Worm (Caenorhabditis elegans) whole organism, mixed stage, embryonic: Measurements from ENCODE around the gene R07E4.3.

Source experiments
- M03D4.4 ChIP-seq: sonication (generic microtip); optimal IDR thresholded peaks from 2 replicates; lab custom pipeline; 2017; ENCODE audit warnings: mild to moderate bottlenecking, missing genetic modification characterization, missing compliant biosample characterization
- blmp-1 ChIP-seq: fragments of 150-350 bp; optimal IDR thresholded peaks from 2 replicates; lab custom pipeline; 2014; ENCODE audit warnings: missing biosample characterization, missing genetic modification characterization
- ceh-39 ChIP-seq: fragments of 150-350 bp; optimal IDR thresholded peaks from 2 replicates; lab custom pipeline; 2014; ENCODE audit warnings: missing biosample characterization, missing genetic modification characterization
- ceh-43 ChIP-seq: fragments of 200-800 bp; sonication (Bioruptor generic); optimal IDR thresholded peaks from 2 replicates; lab custom pipeline; 2018; ENCODE audit warnings: mild to moderate bottlenecking, missing genetic modification characterization, moderate library complexity, missing compliant biosample characterization
- ceh-83 ChIP-seq: fragments of 200-800 bp; sonication (Bioruptor generic); optimal IDR thresholded peaks from 2 replicates; lab custom pipeline; 2018; ENCODE audit warnings: mild to moderate bottlenecking, missing genetic modification characterization, missing compliant biosample characterization
- ces-1 ChIP-seq: fragments of 150-350 bp; optimal IDR thresholded peaks from 2 replicates; lab custom pipeline; 2014; ENCODE audit warnings: missing biosample characterization, missing genetic modification reagents, missing genetic modification characterization
- drap-1 ChIP-seq: fragments of 200-800 bp; sonication (Bioruptor generic); optimal IDR thresholded peaks from 3 replicates; lab custom pipeline; 2018; ENCODE audit warnings: mild to moderate bottlenecking, missing genetic modification characterization, missing compliant biosample characterization
- elt-1 ChIP-seq: sonication (generic microtip); optimal IDR thresholded peaks from 2 replicates; lab custom pipeline; 2017; ENCODE audit warnings: missing genetic modification characterization, mild to moderate bottlenecking, missing compliant biosample characterization, antibody characterized with exemption, moderate library complexity, borderline replicate concordance; ENCODE audit not compliant: insufficient read depth
- elt-3 ChIP-seq: fragments of 150-350 bp; optimal IDR thresholded peaks from 2 replicates; lab custom pipeline; 2014; ENCODE audit warnings: missing biosample characterization, missing genetic modification characterization
- flh-1 ChIP-seq: fragments of 200-800 bp; sonication (Bioruptor generic); optimal IDR thresholded peaks from 2 replicates; lab custom pipeline; 2018; ENCODE audit warnings: mild to moderate bottlenecking, missing genetic modification characterization, moderate library complexity, missing compliant biosample characterization
- ham-2 ChIP-seq: fragments of 200-800 bp; sonication (Bioruptor generic); optimal IDR thresholded peaks from 2 replicates; lab custom pipeline; 2018; ENCODE audit warnings: mild to moderate bottlenecking, missing genetic modification characterization, missing compliant biosample characterization
- hlh-1 ChIP-seq: fragments of 150-350 bp; optimal IDR thresholded peaks from 2 replicates; lab custom pipeline; 2014; ENCODE audit warnings: missing biosample characterization, missing genetic modification reagents, missing genetic modification characterization
- lin-13 ChIP-seq: fragments of 150-350 bp; optimal IDR thresholded peaks from 2 replicates; lab custom pipeline; 2014; ENCODE audit warnings: missing biosample characterization, missing genetic modification characterization
- lin-32 ChIP-seq: fragments of 200-800 bp; sonication (Bioruptor generic); optimal IDR thresholded peaks from 2 replicates; lab custom pipeline; 2018; ENCODE audit warnings: mild to moderate bottlenecking, missing genetic modification characterization, missing compliant biosample characterization
- lsy-2 ChIP-seq: fragments of 150-350 bp; optimal IDR thresholded peaks from 2 replicates; lab custom pipeline; 2014; ENCODE audit warnings: missing biosample characterization, missing genetic modification characterization
- mab-5 ChIP-seq: fragments of 150-350 bp; optimal IDR thresholded peaks from 2 replicates; lab custom pipeline; 2014; ENCODE audit warnings: missing biosample characterization, missing genetic modification characterization
- mep-1 ChIP-seq: fragments of 150-350 bp; optimal IDR thresholded peaks from 2 replicates; lab custom pipeline; 2017; ENCODE audit warnings: missing biosample characterization, missing genetic modification reagents, missing genetic modification characterization, inconsistent platforms
- nhr-12 ChIP-seq: fragments of 150-350 bp; optimal IDR thresholded peaks from 2 replicates; lab custom pipeline; 2014; ENCODE audit warnings: missing biosample characterization, missing genetic modification characterization
- nhr-237 ChIP-seq: fragments of 150-350 bp; optimal IDR thresholded peaks from 2 replicates; lab custom pipeline; 2014; ENCODE audit warnings: missing biosample characterization, missing genetic modification characterization
- nhr-28 ChIP-seq: fragments of 150-350 bp; optimal IDR thresholded peaks from 2 replicates; lab custom pipeline; 2014; ENCODE audit warnings: missing biosample characterization, missing genetic modification characterization
- nhr-76 ChIP-seq: sonication (generic microtip); optimal IDR thresholded peaks from 2 replicates; lab custom pipeline; 2017; ENCODE audit warnings: missing biosample characterization, missing genetic modification characterization
- pha-4 ChIP-seq: fragments of 150-350 bp; optimal IDR thresholded peaks from 2 replicates; lab custom pipeline; 2018; ENCODE audit warnings: missing biosample characterization, missing genetic modification reagents, missing genetic modification characterization
- sem-2 ChIP-seq: fragments of 200-800 bp; sonication (Bioruptor generic); optimal IDR thresholded peaks from 2 replicates; lab custom pipeline; 2018; ENCODE audit warnings: mild to moderate bottlenecking, missing genetic modification characterization, missing compliant biosample characterization
- snpc-4 ChIP-seq: fragments of 150-350 bp; optimal IDR thresholded peaks from 2 replicates; lab custom pipeline; 2014; ENCODE audit warnings: missing biosample characterization, missing genetic modification characterization
- sptf-1 ChIP-seq: sonication (generic microtip); optimal IDR thresholded peaks from 2 replicates; lab custom pipeline; 2017; ENCODE audit warnings: mild to moderate bottlenecking, missing genetic modification characterization, moderate library complexity, missing compliant biosample characterization
- tbx-8 ChIP-seq: fragments of 200-800 bp; sonication (Bioruptor generic); optimal IDR thresholded peaks from 2 replicates; lab custom pipeline; 2018; ENCODE audit warnings: mild to moderate bottlenecking, missing genetic modification characterization, moderate library complexity, missing compliant biosample characterization
- unc-120 ChIP-seq: sonication (generic microtip); optimal IDR thresholded peaks from 2 replicates; lab custom pipeline; 2017; ENCODE audit warnings: missing genetic modification characterization, missing compliant biosample characterization; ENCODE audit not compliant: poor library complexity, severe bottlenecking
- unc-39 ChIP-seq: fragments of 150-350 bp; optimal IDR thresholded peaks from 2 replicates; lab custom pipeline; 2014; ENCODE audit warnings: missing biosample characterization, missing genetic modification characterization
- unc-62 ChIP-seq: fragments of 150-350 bp; optimal IDR thresholded peaks from 2 replicates; lab custom pipeline; 2014; ENCODE audit warnings: missing biosample characterization, missing genetic modification reagents, missing genetic modification characterization
- zip-8 ChIP-seq: fragments of 150-350 bp; optimal IDR thresholded peaks from 2 replicates; lab custom pipeline; 2014; ENCODE audit warnings: missing biosample characterization, missing genetic modification characterization

Gene R07E4.3

DNA sequence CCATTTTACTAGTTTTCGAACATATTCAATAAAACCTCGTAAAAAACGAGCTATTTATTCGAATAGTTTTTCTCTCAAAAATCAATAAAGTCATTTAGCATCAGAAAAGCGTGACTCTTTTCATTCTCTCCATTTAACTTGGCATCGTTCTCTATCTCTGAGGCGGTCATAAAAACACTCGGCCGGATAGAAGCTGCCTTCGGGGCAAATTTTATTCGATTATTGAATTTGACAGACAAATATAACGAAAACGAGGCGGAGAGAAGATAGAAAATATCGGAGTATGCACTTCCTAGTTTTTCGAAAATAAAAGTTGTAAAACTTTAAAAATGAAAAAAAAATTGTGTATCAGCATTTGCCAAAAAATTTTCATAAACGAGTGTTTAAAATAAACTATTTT is 22.0 kb downstream of the R07E4.3 start:
- TF ChIP-seq ces-1 (GFP tag; lab: Kevin White, UChicago), result peak; percentile 93
- TF ChIP-seq unc-120 (tag; lab: Kevin White, UChicago), result no peak

DNA sequence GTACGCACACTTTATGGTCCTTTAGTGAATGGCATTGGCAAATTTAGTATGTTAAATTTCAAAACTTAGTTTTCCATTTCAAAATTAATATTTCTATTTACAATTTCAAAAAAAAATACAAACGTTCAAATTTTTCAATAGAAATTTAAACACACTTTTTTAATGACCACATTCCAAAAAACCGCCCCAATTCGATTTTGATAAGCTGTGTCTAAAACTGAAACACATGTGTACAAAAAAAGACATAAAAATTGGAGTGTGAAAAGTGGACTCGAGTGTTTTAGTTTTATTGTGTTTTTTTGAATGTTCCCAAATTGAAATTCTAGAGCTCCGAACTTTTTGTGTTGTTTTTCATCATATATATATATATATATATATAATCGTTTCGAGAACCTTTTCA is 22.5 kb downstream of the R07E4.3 start:
- TF ChIP-seq M03D4.4 (no peak), zip-8 (no peak), ces-1 (GFP tag; lab: Kevin White, UChicago) (no peak), elt-3 (tag; lab: Kevin White, UChicago) (no peak), sptf-1 (tag; lab: Kevin White, UChicago) (no peak), flh-1 (no peak), unc-120 (tag; lab: Kevin White, UChicago) (no peak), lin-13 (tag; lab: Kevin White, UChicago) (no peak), ham-2 (no peak)

DNA sequence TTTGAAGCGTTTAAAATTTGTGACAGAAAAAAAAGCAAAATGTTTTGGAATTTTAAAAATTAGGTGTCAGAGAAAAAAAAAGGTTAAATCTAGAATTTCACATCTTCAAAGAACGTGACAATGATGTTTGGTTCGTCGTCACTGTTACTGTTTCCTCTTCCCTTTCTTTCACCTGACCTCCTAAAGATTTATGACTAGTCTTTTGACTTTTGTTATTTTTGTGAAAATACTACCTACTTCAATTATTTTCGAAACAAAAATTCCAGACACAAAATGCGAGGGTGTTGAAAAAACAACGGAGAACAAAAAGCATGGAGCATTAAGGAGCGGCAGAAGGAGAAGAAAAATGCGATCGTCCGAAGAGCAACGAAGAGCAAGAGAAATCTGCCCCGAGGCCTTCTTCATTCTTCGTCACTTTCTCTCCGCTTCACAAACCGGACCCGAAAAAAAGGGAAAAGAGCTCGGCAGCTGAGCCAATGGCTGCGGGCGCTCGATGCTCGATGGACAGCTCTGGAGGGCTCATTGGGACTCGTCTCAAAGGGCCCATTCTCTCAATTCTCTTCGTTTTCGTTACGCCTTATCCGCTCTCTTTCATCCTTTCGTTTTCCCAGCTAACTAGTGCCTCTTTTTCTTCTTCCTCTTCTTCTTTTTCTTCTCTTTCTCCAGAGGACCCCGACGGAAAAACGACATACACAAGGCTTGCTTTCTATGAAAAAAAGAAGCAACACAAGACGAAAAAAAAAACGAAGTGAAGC is 23.1 kb downstream of the R07E4.3 start:
- no peak for TF ChIP-seq flh-1
- TF ChIP-seq ces-1 (GFP tag; lab: Kevin White, UChicago), result peak; percentile 67
- TF ChIP-seq unc-120 (tag; lab: Kevin White, UChicago), result peak; percentile 83
- no peak for TF ChIP-seq nhr-76 (tag; lab: Kevin White, UChicago)
- peak; percentile 5 for TF ChIP-seq unc-62 (GFP tag; lab: Kevin White, UChicago)

DNA sequence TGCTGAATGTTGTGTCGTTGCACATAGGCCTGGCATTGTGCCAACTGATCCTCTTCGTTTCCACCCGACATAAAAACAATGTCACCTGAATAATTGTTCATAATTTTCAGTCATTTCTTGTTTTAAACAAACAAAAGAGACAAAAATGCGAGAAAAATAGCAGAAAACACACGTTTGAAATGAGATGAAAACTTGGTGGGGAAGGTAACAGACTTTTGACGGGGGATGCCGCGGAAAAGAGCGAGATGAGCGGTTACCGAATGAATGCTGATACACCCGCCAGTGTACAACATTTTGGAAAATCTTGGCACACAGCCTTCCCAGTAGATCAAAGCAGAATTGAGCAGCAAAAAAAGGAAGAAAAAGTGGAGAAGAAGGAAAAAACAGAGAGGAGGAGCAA is 24.5 kb downstream of the R07E4.3 start, which contains the start of gene kin-2:
TSS of gene kin-2 (minus strand) at position 101 of the 400 bp plus-strand sequence.
- no peak for TF ChIP-seq lin-32 (GFP tag; lab: Kevin White, UChicago)
- TF ChIP-seq nhr-237 (tag; lab: Kevin White, UChicago), result no peak
- no peak for TF ChIP-seq ceh-43 (GFP tag; lab: Kevin White, UChicago)

DNA sequence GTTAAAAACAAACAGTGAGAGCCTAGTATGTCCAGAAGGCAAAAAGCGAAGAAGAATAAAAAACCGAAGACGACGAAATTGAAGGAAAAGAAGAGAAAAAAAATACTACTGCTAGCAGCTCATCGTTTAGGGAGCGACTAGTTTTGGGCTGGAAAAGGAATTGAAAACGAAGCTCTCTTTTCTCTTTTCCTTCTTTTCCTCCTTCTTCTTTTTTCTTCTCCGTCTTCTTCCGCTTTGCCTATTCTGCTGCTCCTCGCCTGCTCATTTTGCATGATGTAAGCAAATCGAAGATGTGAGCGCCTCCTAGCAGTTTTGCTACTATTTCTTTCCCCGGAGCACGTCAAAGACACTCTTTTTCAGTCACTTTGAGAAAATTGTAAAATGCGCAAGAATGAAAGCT is 28.4 kb downstream of the R07E4.3 start:
- TF ChIP-seq nhr-237 (tag; lab: Kevin White, UChicago), result no peak
- TF ChIP-seq ces-1 (GFP tag; lab: Kevin White, UChicago), result peak; percentile 37
- TF ChIP-seq ceh-83, result no peak
- no peak for TF ChIP-seq nhr-76 (tag; lab: Kevin White, UChicago)
- no peak for TF ChIP-seq tbx-8 (GFP tag; lab: Kevin White, UChicago)
- peak; percentile 40 for TF ChIP-seq mep-1 (tag; lab: Kevin White, UChicago)

DNA sequence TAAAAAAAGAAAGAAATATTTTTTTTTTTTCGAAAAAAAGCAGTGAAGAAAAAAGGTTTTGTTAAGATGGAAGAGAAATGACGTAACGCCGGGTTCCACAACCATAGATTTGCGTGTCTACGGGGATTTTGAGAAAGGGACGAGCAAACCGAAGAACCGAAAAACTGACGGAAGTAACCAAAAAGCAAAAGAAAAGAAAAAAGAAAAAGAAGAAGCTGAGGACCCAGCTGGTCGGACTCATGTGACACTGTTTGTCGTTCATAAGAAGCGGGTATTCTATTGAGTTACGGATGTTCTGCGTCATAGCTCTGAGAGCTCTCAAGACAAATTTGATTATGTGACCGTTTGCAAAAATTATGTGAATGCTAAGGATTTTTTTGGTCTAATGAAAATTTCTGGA is 29.5 kb downstream of the R07E4.3 start:
- TF ChIP-seq sem-2, result no peak
- no peak for TF ChIP-seq ceh-43 (GFP tag; lab: Kevin White, UChicago)
- no peak for TF ChIP-seq elt-3 (tag; lab: Kevin White, UChicago)
- TF ChIP-seq unc-120 (tag; lab: Kevin White, UChicago), result no peak
- TF ChIP-seq sptf-1 (tag; lab: Kevin White, UChicago), result no peak
- TF ChIP-seq lsy-2, result no peak
- no peak for TF ChIP-seq nhr-12 (tag; lab: Kevin White, UChicago)
- no peak for TF ChIP-seq flh-1
- no peak for TF ChIP-seq zip-8
- no peak for TF ChIP-seq nhr-28 (tag; lab: Kevin White, UChicago)
- no peak for TF ChIP-seq unc-62 (GFP tag; lab: Kevin White, UChicago)
- TF ChIP-seq ces-1 (GFP tag; lab: Kevin White, UChicago), result no peak

DNA sequence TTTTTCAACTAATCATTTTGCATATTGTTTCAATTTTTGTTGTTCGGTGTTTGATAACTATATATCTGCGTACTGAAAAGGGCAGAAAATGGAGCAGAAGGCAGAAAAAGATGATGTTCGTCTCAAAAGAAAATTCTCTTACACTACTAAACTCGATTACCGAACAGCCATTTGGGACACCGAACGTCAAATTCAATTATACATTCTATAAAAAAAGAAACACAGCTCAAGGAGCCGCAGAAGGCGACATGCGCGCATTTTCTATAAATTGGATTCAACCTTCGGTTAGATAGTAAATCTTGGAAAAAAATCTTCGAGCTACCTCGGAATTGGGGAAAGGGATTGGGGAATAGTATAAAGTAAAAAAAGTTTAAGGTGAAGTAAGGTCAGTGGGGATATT is 30.0 kb downstream of the R07E4.3 start:
- TF ChIP-seq ces-1 (GFP tag; lab: Kevin White, UChicago) (peak; percentile 90), ceh-43 (GFP tag; lab: Kevin White, UChicago) (no peak), flh-1 (no peak), lsy-2 (no peak)
- TF ChIP-seq, all 35 proteins: peak for 1

DNA sequence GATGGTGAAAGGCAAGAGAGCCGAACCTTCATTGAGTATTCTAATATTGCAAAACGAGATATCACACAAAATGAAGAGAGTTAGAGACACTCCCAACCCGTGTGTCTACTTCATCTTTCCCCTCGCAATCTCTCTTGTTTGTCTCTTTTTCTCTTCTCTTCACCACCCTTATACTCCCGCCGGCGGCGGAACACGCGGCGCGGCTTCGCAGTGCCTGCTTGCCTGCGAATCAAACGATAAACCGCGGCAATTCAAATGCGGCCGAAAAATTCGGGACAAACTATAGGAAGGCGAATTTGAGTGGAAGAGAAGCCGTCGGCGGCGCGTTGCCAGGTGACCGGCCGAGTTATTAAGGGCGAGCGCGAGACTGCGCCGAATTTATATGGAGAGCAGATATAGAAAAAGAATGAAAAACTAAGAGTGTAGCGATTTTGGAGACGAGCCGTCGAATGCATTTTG is 31.4 kb downstream of the R07E4.3 start, which contains the start of gene klp-13:
TSS of gene klp-13 (plus strand) at position 409 of the 459 bp plus-strand sequence.
- TF ChIP-seq ceh-43 (GFP tag; lab: Kevin White, UChicago) (no peak), elt-3 (tag; lab: Kevin White, UChicago) (no peak), lin-32 (GFP tag; lab: Kevin White, UChicago) (no peak), M03D4.4 (no peak), ceh-39 (tag; lab: Kevin White, UChicago) (no peak), drap-1 (GFP tag; lab: Kevin White, UChicago) (peak; percentile 62), tbx-8 (GFP tag; lab: Kevin White, UChicago) (no peak), sem-2 (no peak), ham-2 (peak; percentile 95), nhr-76 (tag; lab: Kevin White, UChicago) (no peak), unc-62 (GFP tag; lab: Kevin White, UChicago) (peak; percentile 55), mab-5 (tag; lab: Kevin White, UChicago) (no peak), unc-39 (tag; lab: Kevin White, UChicago) (no peak), pha-4 (peak; percentile 33), ceh-83 (no peak), nhr-12 (tag; lab: Kevin White, UChicago) (peak; percentile 11), zip-8 (no peak), hlh-1 (tag; lab: Kevin White, UChicago) (peak; percentile 80), blmp-1 (tag; lab: Kevin White, UChicago) (no peak), nhr-237 (tag; lab: Kevin White, UChicago) (peak; percentile 85), snpc-4 (tag; lab: Kevin White, UChicago) (no peak), elt-1 (no peak), lsy-2 (peak; percentile 51)
